Fruit fly (Drosophila melanogaster) whole organism, adult: ENCODE data around the gene CG32152.

ENCODE experiments used
- CG11617 ChIP-seq: fragments of 200-800 bp; sonication (Bioruptor generic); optimal IDR thresholded peaks from 2 replicates; lab custom pipeline; 2017; ENCODE audit warnings: mild to moderate bottlenecking, missing biosample characterization, missing genetic modification reagents, missing genetic modification characterization
- CG12768 ChIP-seq: fragments of 200-800 bp; sonication (Bioruptor generic); optimal IDR thresholded peaks from 2 replicates; lab custom pipeline; 2017; ENCODE audit warnings: missing biosample characterization, missing genetic modification characterization, mild to moderate bottlenecking, moderate library complexity, missing genetic modification reagents
- CG14711 ChIP-seq: fragments of 200-800 bp; sonication (Bioruptor generic); optimal IDR thresholded peaks from 2 replicates; lab custom pipeline; 2018; ENCODE audit warnings: missing biosample characterization, mild to moderate bottlenecking, missing genetic modification characterization, moderate library complexity
- CG1620 ChIP-seq: fragments of 200-800 bp; sonication (Bioruptor generic); optimal IDR thresholded peaks from 2 replicates; lab custom pipeline; 2016; ENCODE audit warnings: missing biosample characterization, missing genetic modification characterization
- CG33017 ChIP-seq: fragments of 200-800 bp; sonication (Bioruptor generic); optimal IDR thresholded peaks from 2 replicates; lab custom pipeline; 2018; ENCODE audit warnings: missing biosample characterization, mild to moderate bottlenecking, missing genetic modification characterization, moderate library complexity
- CG5204 ChIP-seq: fragments of 200-800 bp; sonication (Bioruptor generic); optimal IDR thresholded peaks from 2 replicates; lab custom pipeline; 2016; ENCODE audit warnings: missing biosample characterization, missing genetic modification characterization
- CG7045 ChIP-seq: fragments of 200-800 bp; sonication (Bioruptor generic); optimal IDR thresholded peaks from 2 replicates; lab custom pipeline; 2017; ENCODE audit warnings: missing biosample characterization, mild to moderate bottlenecking, missing genetic modification characterization
- CG7101 ChIP-seq: fragments of 200-800 bp; sonication (Bioruptor generic); optimal IDR thresholded peaks from 2 replicates; lab custom pipeline; 2018; ENCODE audit warnings: missing biosample characterization, mild to moderate bottlenecking, missing genetic modification characterization, moderate library complexity
- Clk ChIP-seq: fragments of 200-800 bp; sonication (Bioruptor generic); optimal IDR thresholded peaks from 2 replicates; lab custom pipeline; 2017; ENCODE audit warnings: missing biosample characterization, missing genetic modification characterization
- Crg-1 ChIP-seq: fragments of 200-800 bp; sonication (Bioruptor generic); optimal IDR thresholded peaks from 2 replicates; lab custom pipeline; 2016; ENCODE audit warnings: missing biosample characterization, missing genetic modification characterization
- Hr96 ChIP-seq: fragments of 200-800 bp; sonication (Bioruptor generic); optimal IDR thresholded peaks from 2 replicates; lab custom pipeline; 2016; ENCODE audit warnings: missing biosample characterization, missing genetic modification characterization
- Mnt ChIP-seq: fragments of 200-800 bp; sonication (Bioruptor generic); optimal IDR thresholded peaks from 2 replicates; lab custom pipeline; 2016; ENCODE audit warnings: missing biosample characterization, mild to moderate bottlenecking, missing genetic modification characterization
- bab1 ChIP-seq: fragments of 200-800 bp; sonication (Bioruptor generic); optimal IDR thresholded peaks from 3 replicates; lab custom pipeline; 2019; ENCODE audit warnings: missing biosample characterization, mild to moderate bottlenecking, missing genetic modification characterization, moderate library complexity
- cic ChIP-seq: fragments of 200-800 bp; sonication (Bioruptor generic); optimal IDR thresholded peaks from 2 replicates; lab custom pipeline; 2017; ENCODE audit warnings: missing biosample characterization, mild to moderate bottlenecking, missing genetic modification characterization, moderate library complexity
- cnc ChIP-seq, 2 experiments: fragments of >200 bp; optimal IDR thresholded peaks; 2 replicates each; lab custom pipeline; 2017
- kay ChIP-seq: fragments of 200-800 bp; sonication (Bioruptor generic); peaks from one replicate; lab custom pipeline; 2016; ENCODE audit warnings: missing biosample characterization, missing genetic modification characterization, borderline replicate concordance
- ovo ChIP-seq: fragments of 200-800 bp; sonication (Bioruptor generic); optimal IDR thresholded peaks from 2 replicates; lab custom pipeline; 2016; ENCODE audit warnings: missing biosample characterization, missing genetic modification characterization
- pad ChIP-seq: fragments of 200-800 bp; sonication (Bioruptor generic); optimal IDR thresholded peaks from 3 replicates; lab custom pipeline; 2017; ENCODE audit warnings: missing biosample characterization, missing genetic modification characterization, mild to moderate bottlenecking, moderate library complexity, missing genetic modification reagents
- tj ChIP-seq: fragments of 200-800 bp; sonication (Bioruptor generic); optimal IDR thresholded peaks from 3 replicates; lab custom pipeline; 2017; ENCODE audit warnings: missing biosample characterization, mild to moderate bottlenecking, missing genetic modification characterization, moderate library complexity
- toe ChIP-seq: fragments of 200-800 bp; sonication (Bioruptor generic); optimal IDR thresholded peaks from 2 replicates; lab custom pipeline; 2016; ENCODE audit warnings: missing biosample characterization, missing genetic modification characterization

The CG32152 gene

dm6 chr3L:16113003-16113606, 30.7 kb downstream of the CG32152 start, which contains the start of gene Taf4:
Taf4 (plus strand) TSS chr3L:16113212.
- TF ChIP-seq bab1 (GFP tag; lab: Kevin White, UChicago) (no peak), CG7045 (GFP tag; lab: Kevin White, UChicago) (no peak), Hr96 (GFP tag; lab: Kevin White, UChicago) (no peak), CG33017 (tag; lab: Kevin White, UChicago) (no peak), kay (no peak), tj (GFP tag; lab: Kevin White, UChicago) (no peak), cic (no peak), CG11617 (GFP tag; lab: Kevin White, UChicago) (no peak), CG7101 (tag; lab: Kevin White, UChicago) (no peak), pad (GFP tag; lab: Kevin White, UChicago) (no peak), Clk (GFP tag; lab: Kevin White, UChicago) (no peak), CG12768 (GFP tag; lab: Kevin White, UChicago) (no peak), ovo (GFP tag; lab: Kevin White, UChicago) (no peak), CG14711 (tag; lab: Kevin White, UChicago) (no peak), Crg-1 (GFP tag; lab: Kevin White, UChicago) (no peak), Mnt (GFP tag; lab: Kevin White, UChicago) (no peak), cnc (optimal IDR thresholded peaks at IDR 0.05; lab: Kevin White, UChicago) (no peak)

dm6 chr3L:16112069-16112820, 31.6 kb downstream of the CG32152 start, which contains the start of gene Zn72D:
Zn72D (minus strand) TSS chr3L:16112626.
- peak; percentile 18 for TF ChIP-seq ovo (GFP tag; lab: Kevin White, UChicago)
- TF ChIP-seq Mnt (GFP tag; lab: Kevin White, UChicago) = peak; percentile 8
- TF ChIP-seq bab1 (GFP tag; lab: Kevin White, UChicago) = peak; percentile 35
- peak; percentile 65 for TF ChIP-seq CG12768 (GFP tag; lab: Kevin White, UChicago)
- TF ChIP-seq toe (GFP tag; lab: Kevin White, UChicago) = no peak
- TF ChIP-seq pad (GFP tag; lab: Kevin White, UChicago) = no peak
- no peak for TF ChIP-seq CG7101 (tag; lab: Kevin White, UChicago)
- TF ChIP-seq CG11617 (GFP tag; lab: Kevin White, UChicago) = peak; percentile 29
- no peak for TF ChIP-seq CG1620 (GFP tag; lab: Kevin White, UChicago)

dm6 chr3L:16105528-16105927, 38.3 kb downstream of the CG32152 start, which contains the start of the genes IntS9 and CG43295:
IntS9 (minus strand) TSS chr3L:16105627.
CG43295 (plus strand) TSS chr3L:16105852.
- TF ChIP-seq ovo (GFP tag; lab: Kevin White, UChicago) (peak; percentile 71), Clk (GFP tag; lab: Kevin White, UChicago) (peak; percentile 47), CG7101 (tag; lab: Kevin White, UChicago) (peak; percentile 80), CG33017 (tag; lab: Kevin White, UChicago) (peak; percentile 76), cnc (optimal IDR thresholded peaks at IDR 0.05; lab: Kevin White, UChicago) (no peak), CG11617 (GFP tag; lab: Kevin White, UChicago) (peak; percentile 78), CG12768 (GFP tag; lab: Kevin White, UChicago) (peak; percentile 77), tj (GFP tag; lab: Kevin White, UChicago) (peak; percentile 48), Mnt (GFP tag; lab: Kevin White, UChicago) (peak; percentile 81), bab1 (GFP tag; lab: Kevin White, UChicago) (peak; percentile 78), toe (GFP tag; lab: Kevin White, UChicago) (peak; percentile 85), Crg-1 (GFP tag; lab: Kevin White, UChicago) (peak; percentile 64), CG1620 (GFP tag; lab: Kevin White, UChicago) (peak; percentile 83), kay (no peak), CG5204 (GFP tag; lab: Kevin White, UChicago) (peak; percentile 83), Hr96 (GFP tag; lab: Kevin White, UChicago) (peak; percentile 86), pad (GFP tag; lab: Kevin White, UChicago) (peak; percentile 52), CG14711 (tag; lab: Kevin White, UChicago) (peak; percentile 78), CG7045 (GFP tag; lab: Kevin White, UChicago) (peak; percentile 45), cic (peak; percentile 7)

- TF ChIP-seq Crg-1 (GFP tag; lab: Kevin White, UChicago) = no peak
Measured at dm6 chr3L:16100059-16100458, 43.8 kb downstream of the CG32152 start, which contains the start of gene IleRS-m. IleRS-m (plus strand) TSS chr3L:16100280.

- no peak for TF ChIP-seq pad (GFP tag; lab: Kevin White, UChicago)
- TF ChIP-seq CG7101 (tag; lab: Kevin White, UChicago) = no peak
- TF ChIP-seq cic = no peak
- no peak for TF ChIP-seq Hr96 (GFP tag; lab: Kevin White, UChicago)
- TF ChIP-seq CG11617 (GFP tag; lab: Kevin White, UChicago) = no peak
- TF ChIP-seq bab1 (GFP tag; lab: Kevin White, UChicago) = no peak
- TF ChIP-seq CG14711 (tag; lab: Kevin White, UChicago) = no peak
- TF ChIP-seq CG33017 (tag; lab: Kevin White, UChicago) = no peak
- no peak for TF ChIP-seq CG1620 (GFP tag; lab: Kevin White, UChicago)
- no peak for TF ChIP-seq CG5204 (GFP tag; lab: Kevin White, UChicago)
- TF ChIP-seq cnc (optimal IDR thresholded peaks at IDR 0.05; lab: Kevin White, UChicago) = no peak
- TF ChIP-seq CG12768 (GFP tag; lab: Kevin White, UChicago) = no peak
- no peak for TF ChIP-seq toe (GFP tag; lab: Kevin White, UChicago)
- no peak for TF ChIP-seq Clk (GFP tag; lab: Kevin White, UChicago)
- no peak for TF ChIP-seq tj (GFP tag; lab: Kevin White, UChicago)
- no peak for TF ChIP-seq kay
- TF ChIP-seq Crg-1 (GFP tag; lab: Kevin White, UChicago) = no peak
- TF ChIP-seq CG7045 (GFP tag; lab: Kevin White, UChicago) = no peak
- no peak for TF ChIP-seq Mnt (GFP tag; lab: Kevin White, UChicago)
- no peak for TF ChIP-seq ovo (GFP tag; lab: Kevin White, UChicago)
Measured at dm6 chr3L:16097393-16097884, 46.4 kb downstream of the CG32152 start, which contains the start of the genes CG13074 and ATPsynbetaL. CG13074 (minus strand) TSS chr3L:16097493. ATPsynbetaL (plus strand) TSS chr3L:16097834.
